Worm (Caenorhabditis elegans) whole organism, L4 larva: ENCODE measurements around the gene rde-12.

Experiments
- F44E2.7 ChIP-seq: fragments of 200-800 bp; sonication (Bioruptor generic); IDR thresholded peaks from 2 replicates; pipeline ENCODE4 v2.1.2; 2022; ENCODE audit warnings: missing genetic modification characterization, missing compliant biosample characterization
- F49E8.2 ChIP-seq: sonication (generic microtip); optimal IDR thresholded peaks from 2 replicates; lab custom pipeline; 2016; ENCODE audit warnings: missing compliant biosample characterization, mild to moderate bottlenecking, missing genetic modification characterization, borderline replicate concordance
- R02D3.7 ChIP-seq: fragments of 150-350 bp; sonication (generic microtip); optimal IDR thresholded peaks from 3 replicates; lab custom pipeline; 2014; ENCODE audit warnings: missing biosample characterization, missing genetic modification characterization
- T20F7.1 ChIP-seq: fragments of 200-800 bp; sonication (Bioruptor generic); optimal IDR thresholded peaks from 2 replicates; lab custom pipeline; 2018; ENCODE audit warnings: mild to moderate bottlenecking, missing genetic modification characterization, missing compliant biosample characterization
- T26A8.4 ChIP-seq: fragments of 200-800 bp; sonication (Bioruptor generic); IDR thresholded peaks from 2 replicates; pipeline ENCODE4 v1.3.6; 2022; ENCODE audit warnings: missing genetic modification characterization, missing compliant biosample characterization
- Y105C5A.15 ChIP-seq: fragments of 200-800 bp; sonication (Bioruptor generic); IDR thresholded peaks from 2 replicates; pipeline ENCODE4 v1.3.6; 2022; ENCODE audit warnings: missing genetic modification characterization, missing compliant biosample characterization
- Y48G9A.11 ChIP-seq: fragments of 200-800 bp; sonication (Bioruptor generic); IDR thresholded peaks from 2 replicates; pipeline ENCODE4 v1.3.6; 2022; ENCODE audit warnings: missing genetic modification reagents, missing genetic modification characterization, missing compliant biosample characterization
- Y5F2A.4 ChIP-seq: fragments of 200-800 bp; sonication (Bioruptor generic); optimal IDR thresholded peaks from 2 replicates; lab custom pipeline; 2018; ENCODE audit warnings: mild to moderate bottlenecking, missing genetic modification characterization, missing compliant biosample characterization
- ZK546.5 ChIP-seq, 2 experiments: sonication (generic microtip); optimal IDR thresholded peaks; 2 replicates each; lab custom pipeline; 2017; ENCODE audit warnings: missing biosample characterization in 2 of 2, missing genetic modification characterization in 2 of 2
- aha-1 ChIP-seq: fragments of 150-350 bp; peaks from one replicate; lab custom pipeline; 2014; ENCODE audit warnings: missing biosample characterization, missing genetic modification characterization
- aly-2 ChIP-seq: sonication (generic microtip); optimal IDR thresholded peaks from 2 replicates; lab custom pipeline; 2018; ENCODE audit warnings: missing biosample characterization, missing genetic modification characterization
- ama-1 ChIP-seq: fragments of 150-350 bp; optimal IDR thresholded peaks from 2 replicates; lab custom pipeline; 2014; ENCODE audit warnings: inconsistent platforms, mixed read lengths
- attf-4 ChIP-seq: sonication (generic microtip); optimal IDR thresholded peaks from 3 replicates; lab custom pipeline; 2017; ENCODE audit warnings: missing biosample characterization, missing genetic modification characterization
- ceh-44 ChIP-seq: fragments of 200-800 bp; sonication (Bioruptor generic); IDR thresholded peaks from 2 replicates; pipeline ENCODE4 v1.3.6; 2022; ENCODE audit warnings: missing genetic modification reagents, missing genetic modification characterization, missing compliant biosample characterization
- ces-1 ChIP-seq: fragments of 150-350 bp; sonication (generic microtip); optimal IDR thresholded peaks from 4 replicates; lab custom pipeline; 2014; ENCODE audit warnings: missing biosample characterization, missing genetic modification reagents, missing genetic modification characterization
- daf-12 ChIP-seq: fragments of 150-350 bp; optimal IDR thresholded peaks from 2 replicates; lab custom pipeline; 2014; ENCODE audit warnings: missing biosample characterization, missing genetic modification reagents, missing genetic modification characterization
- daf-16 ChIP-seq, 3 experiments: sonication (generic microtip); optimal IDR thresholded peaks; 2 replicates each; lab custom pipeline; 2016 to 2017; ENCODE audit warnings: missing genetic modification characterization in 3 of 3, missing genetic modification reagents in 3 of 3, mild to moderate bottlenecking in 2 of 3, missing compliant biosample characterization in 2 of 3, missing biosample characterization in 1 of 3, moderate library complexity in 1 of 3
- daf-19 ChIP-seq: fragments of 200-800 bp; sonication (Bioruptor generic); conservative IDR thresholded peaks from 2 replicates; pipeline ENCODE4 v1.3.6; 2022; ENCODE audit warnings: missing genetic modification characterization, missing compliant biosample characterization
- fos-1 ChIP-seq: fragments of 150-350 bp; optimal IDR thresholded peaks from 2 replicates; lab custom pipeline; 2014; ENCODE audit warnings: missing biosample characterization, missing genetic modification characterization
- hif-1 ChIP-seq, 2 experiments: sonication (generic microtip); optimal IDR thresholded peaks; 2 replicates each; lab custom pipeline; 2016 to 2017; ENCODE audit warnings: missing compliant biosample characterization in 2 of 2, missing genetic modification characterization in 2 of 2, missing genetic modification reagents in 2 of 2, missing genotype in 2 of 2, mild to moderate bottlenecking in 1 of 2
- lim-7 ChIP-seq: fragments of 200-800 bp; sonication (Bioruptor generic); IDR thresholded peaks from 2 replicates; pipeline ENCODE4 v1.3.6; 2022; ENCODE audit warnings: missing genetic modification characterization, missing compliant biosample characterization
- lin-1 ChIP-seq: fragments of 200-800 bp; sonication (Bioruptor generic); IDR thresholded peaks from 2 replicates; pipeline ENCODE4 v1.3.6; 2022; ENCODE audit warnings: missing genetic modification reagents, missing genetic modification characterization, missing compliant biosample characterization
- lin-38 ChIP-seq: fragments of 200-800 bp; sonication (Bioruptor generic); IDR thresholded peaks from 2 replicates; pipeline ENCODE4 v1.3.6; 2022; ENCODE audit warnings: missing genetic modification reagents, missing genetic modification characterization, missing compliant biosample characterization
- mdl-1 ChIP-seq, 2 experiments: fragments of 150-350 bp in 1 of 2; sonication (generic microtip) in 1 of 2; optimal IDR thresholded peaks; 2 replicates each; lab custom pipeline; 2014 to 2017; ENCODE audit warnings: missing biosample characterization in 2 of 2, missing genetic modification characterization in 2 of 2
- mdt-29 ChIP-seq: fragments of 200-800 bp; sonication (Bioruptor generic); IDR thresholded peaks from 2 replicates; pipeline ENCODE4 v1.3.6; 2022; ENCODE audit warnings: missing genetic modification reagents, missing genetic modification characterization, missing compliant biosample characterization
- mep-1 ChIP-seq: fragments of 150-350 bp; sonication (generic microtip); optimal IDR thresholded peaks from 3 replicates; lab custom pipeline; 2014; ENCODE audit warnings: missing biosample characterization, missing genetic modification characterization
- mes-2 ChIP-seq: sonication (generic microtip); optimal IDR thresholded peaks from 2 replicates; lab custom pipeline; 2016; ENCODE audit warnings: missing genotype, mild to moderate bottlenecking, missing genetic modification characterization, missing compliant biosample characterization; ENCODE audit not compliant: poor library complexity, severe bottlenecking
- mxl-2 ChIP-seq: fragments of 200-800 bp; sonication (Bioruptor generic); conservative IDR thresholded peaks from 2 replicates; pipeline ENCODE4 v1.3.6; 2022; ENCODE audit warnings: missing genetic modification reagents, missing genetic modification characterization, missing compliant biosample characterization
- mxl-3 ChIP-seq: fragments of 200-800 bp; sonication (Bioruptor generic); optimal IDR thresholded peaks from 2 replicates; lab custom pipeline; 2018; ENCODE audit warnings: mild to moderate bottlenecking, missing genetic modification characterization, missing compliant biosample characterization
- nhr-10 ChIP-seq: fragments of 150-350 bp; optimal IDR thresholded peaks from 2 replicates; lab custom pipeline; 2014; ENCODE audit warnings: missing biosample characterization, missing genetic modification characterization
- nhr-102 ChIP-seq: sonication (generic microtip); optimal IDR thresholded peaks from 2 replicates; lab custom pipeline; 2016; ENCODE audit warnings: mild to moderate bottlenecking, missing genetic modification characterization, moderate library complexity, missing compliant biosample characterization
- nhr-111 ChIP-seq: fragments of 200-800 bp; sonication (Bioruptor generic); optimal IDR thresholded peaks from 2 replicates; lab custom pipeline; 2018; ENCODE audit warnings: mild to moderate bottlenecking, missing genetic modification characterization, missing compliant biosample characterization
- nhr-28 ChIP-seq: fragments of 150-350 bp; optimal IDR thresholded peaks from 2 replicates; lab custom pipeline; 2014; ENCODE audit warnings: missing biosample characterization, missing genetic modification characterization
- nhr-76 ChIP-seq: fragments of 150-350 bp; optimal IDR thresholded peaks from 2 replicates; lab custom pipeline; 2014; ENCODE audit warnings: missing biosample characterization, missing genetic modification characterization
- pha-4 ChIP-seq, 2 experiments: fragments of 150-350 bp in 1 of 2; fragments of 200-800 bp in 1 of 2; sonication (Bioruptor generic) in 1 of 2; IDR thresholded peaks in 1 of 2; optimal IDR thresholded peaks in 1 of 2; 2 replicates each; pipeline versions ENCODE4 v1.3.6 to Lab custom; 2014 to 2022; ENCODE audit warnings: missing genetic modification characterization in 2 of 2, missing genetic modification reagents in 2 of 2, missing biosample characterization in 1 of 2, missing compliant biosample characterization in 1 of 2
- php-3 ChIP-seq: fragments of 200-800 bp; sonication (Bioruptor generic); IDR thresholded peaks from 2 replicates; pipeline ENCODE4 v1.3.6; 2022; ENCODE audit warnings: missing genetic modification reagents, missing genetic modification characterization, missing compliant biosample characterization
- pqm-1 ChIP-seq: sonication (generic microtip); optimal IDR thresholded peaks from 2 replicates; lab custom pipeline; 2017; ENCODE audit warnings: missing biosample characterization, missing genetic modification characterization
- skn-1 ChIP-seq: fragments of 150-350 bp; optimal IDR thresholded peaks from 2 replicates; lab custom pipeline; 2014; ENCODE audit warnings: missing biosample characterization, missing genetic modification characterization
- snpc-1.2 ChIP-seq: fragments of 200-800 bp; sonication (Bioruptor generic); IDR thresholded peaks from 2 replicates; pipeline ENCODE4 v1.3.6; 2022; ENCODE audit warnings: missing genetic modification reagents, missing genetic modification characterization, missing compliant biosample characterization
- spr-1 ChIP-seq: sonication (generic microtip); optimal IDR thresholded peaks from 2 replicates; lab custom pipeline; 2016; ENCODE audit warnings: mild to moderate bottlenecking, missing genetic modification characterization, missing compliant biosample characterization
- spr-3 ChIP-seq: fragments of 200-800 bp; sonication (Bioruptor generic); optimal IDR thresholded peaks from 2 replicates; lab custom pipeline; 2018; ENCODE audit warnings: mild to moderate bottlenecking, missing genetic modification characterization, missing compliant biosample characterization
- tra-1 ChIP-seq: fragments of 200-800 bp; sonication (Bioruptor generic); IDR thresholded peaks from 2 replicates; pipeline ENCODE4 v1.3.6; 2022; ENCODE audit warnings: missing genetic modification reagents, missing genetic modification characterization, missing compliant biosample characterization
- unc-62 ChIP-seq, 3 experiments: fragments of 150-350 bp in 1 of 3; sonication (generic microtip); optimal IDR thresholded peaks in 2 of 3; peaks in 1 of 3; 1 replicate in 1 of 3; 2 replicates in 2 of 3; lab custom pipeline; 2014 to 2017; ENCODE audit warnings: missing biosample characterization in 3 of 3, missing genetic modification characterization in 3 of 3, missing genetic modification reagents in 3 of 3, missing genotype in 1 of 3
- vab-7 ChIP-seq: fragments of 200-800 bp; sonication (Bioruptor generic); IDR thresholded peaks from 2 replicates; pipeline ENCODE4 v1.3.6; 2022; ENCODE audit warnings: missing genetic modification reagents, missing genetic modification characterization, missing compliant biosample characterization
- zfp-2 ChIP-seq: sonication (generic microtip); optimal IDR thresholded peaks from 2 replicates; lab custom pipeline; 2016; ENCODE audit warnings: mild to moderate bottlenecking, missing genetic modification characterization, missing compliant biosample characterization
- zip-11 ChIP-seq: fragments of 200-800 bp; sonication (Bioruptor generic); IDR thresholded peaks from 2 replicates; pipeline ENCODE4 v1.3.6; 2022; ENCODE audit warnings: missing genetic modification characterization, missing compliant biosample characterization
- ztf-11 ChIP-seq: fragments of 150-350 bp; optimal IDR thresholded peaks from 2 replicates; lab custom pipeline; 2014; ENCODE audit warnings: missing biosample characterization, missing genetic modification characterization

rde-12 gene

ce11 chrV:13656346-13657254 is 8.6 kb upstream of the rde-12 start:
- TF ChIP-seq pqm-1, result peak; percentile 29
- peak; percentile 82 for TF ChIP-seq php-3 (GFP tag; lab: Robert Waterston, UW)
- TF ChIP-seq mdt-29 (GFP tag; lab: Robert Waterston, UW), result peak; percentile 74
- TF ChIP-seq zfp-2 (tag; lab: Kevin White, UChicago), result no peak
- TF ChIP-seq ces-1 (GFP tag; lab: Kevin White, UChicago), result no peak
- no peak for TF ChIP-seq ZK546.5 (tag; optimal IDR thresholded peaks at IDR 0.05; lab: Kevin White, UChicago)
- peak; percentile 86 for TF ChIP-seq nhr-102 (tag; lab: Kevin White, UChicago)
- no peak for TF ChIP-seq ceh-44 (GFP tag; lab: Robert Waterston, UW)
- TF ChIP-seq T20F7.1, result peak; percentile 32
- TF ChIP-seq nhr-28, result peak; percentile 97
- peak; percentile 91 for TF ChIP-seq ama-1 (lab: Kevin White, UChicago)
- no peak for TF ChIP-seq F49E8.2
- peak; percentile 78; the same call in 1 of the 2 replicates for TF ChIP-seq tra-1 (GFP tag; lab: Robert Waterston, UW)
- peak; percentile 80 for TF ChIP-seq mep-1 (tag; lab: Kevin White, UChicago)
- peak; percentile 72 to 93 for TF ChIP-seq mdl-1 (tag; optimal IDR thresholded peaks at IDR 0.05; lab: Kevin White, UChicago)
- TF ChIP-seq F44E2.7 (GFP tag; lab: Robert Waterston, UW), result no peak
- TF ChIP-seq Y105C5A.15, result 0 out of 2 replicates have a peak, but pooled peaks have one; percentile 44
- peak; percentile 94 for TF ChIP-seq mxl-3 (GFP tag; lab: Kevin White, UChicago)
- peak; percentile 84 for TF ChIP-seq nhr-10 (tag; lab: Kevin White, UChicago)
- TF ChIP-seq spr-1 (tag; lab: Kevin White, UChicago), result peak; percentile 9
- no peak for TF ChIP-seq Y48G9A.11
- TF ChIP-seq unc-62 (GFP tag; optimal IDR thresholded peaks at IDR 0.05 in 1 of 2; lab: Kevin White, UChicago), result peak in 1 of 2 experiments; percentile 92
- TF ChIP-seq unc-62 (tag; optimal IDR thresholded peaks at IDR 0.05; lab: Kevin White, UChicago), result no peak
- TF ChIP-seq ztf-11 (tag; lab: Kevin White, UChicago), result no peak
- TF ChIP-seq pha-4 (GFP tag; IDR thresholded peaks at IDR 0.05; lab: Robert Waterston, UW), result peak; percentile 14
- no peak for TF ChIP-seq pha-4 (tag; optimal IDR thresholded peaks at IDR 0.05; lab: Kevin White, UChicago)
- peak; percentile 10 for TF ChIP-seq Y5F2A.4
- no peak for TF ChIP-seq aly-2
- TF ChIP-seq nhr-76, result no peak
- TF ChIP-seq mxl-2, result 0 out of 2 replicates have a peak, but pooled peaks have one; percentile 7
- peak; percentile 6 to 44 for TF ChIP-seq hif-1 (tag; optimal IDR thresholded peaks at IDR 0.05; lab: Kevin White, UChicago)
- TF ChIP-seq lin-38 (GFP tag; lab: Robert Waterston, UW), result peak; percentile 6; the same call in 1 of the 2 replicates
- TF ChIP-seq attf-4 (tag; lab: Kevin White, UChicago), result peak; percentile 34
- no peak for TF ChIP-seq zip-11 (GFP tag; lab: Robert Waterston, UW)
- no peak for TF ChIP-seq vab-7 (GFP tag; lab: Robert Waterston, UW)
- TF ChIP-seq daf-12 (tag; lab: Kevin White, UChicago), result no peak
- no peak for TF ChIP-seq skn-1 (tag; lab: Kevin White, UChicago)
- peak; percentile 70 for TF ChIP-seq lin-1 (GFP tag; lab: Robert Waterston, UW)
- TF ChIP-seq aha-1, result peak; percentile 99
- TF ChIP-seq daf-16 (GFP tag; optimal IDR thresholded peaks at IDR 0.05; lab: Kevin White, UChicago), result peak in 1 of 2 experiments; percentile 63
- peak; percentile 91 for TF ChIP-seq daf-16 (tag; optimal IDR thresholded peaks at IDR 0.05; lab: Kevin White, UChicago)
- peak; percentile 41 for TF ChIP-seq mes-2 (tag; lab: Kevin White, UChicago)
- no peak for TF ChIP-seq daf-19 (GFP tag; lab: Robert Waterston, UW)
- TF ChIP-seq T26A8.4 (GFP tag; lab: Robert Waterston, UW), result peak; percentile 38; the same call in 1 of the 2 replicates
- no peak for TF ChIP-seq snpc-1.2 (GFP tag; lab: Robert Waterston, UW)
- no peak for TF ChIP-seq R02D3.7 (tag; lab: Kevin White, UChicago)
- TF ChIP-seq nhr-111, result no peak
- TF ChIP-seq lim-7 (GFP tag; lab: Robert Waterston, UW), result 0 out of 2 replicates have a peak, but pooled peaks have one; percentile 35
- TF ChIP-seq fos-1 (tag; lab: Kevin White, UChicago), result no peak
- peak; percentile 29 for TF ChIP-seq spr-3 (GFP tag; lab: Kevin White, UChicago)
